Worm (Caenorhabditis elegans) whole organism, L4/young adult: ENCODE measurements around the gene F49A5.10.

Experiments
- W03F9.2 ChIP-seq: fragments of 150-350 bp; optimal IDR thresholded peaks from 2 replicates; lab custom pipeline; 2014; ENCODE audit warnings: missing biosample characterization, missing genetic modification characterization
- dao-5 ChIP-seq: sonication (generic microtip); optimal IDR thresholded peaks from 2 replicates; lab custom pipeline; 2016; ENCODE audit warnings: missing genotype, missing genetic modification characterization, moderate library complexity, missing compliant biosample characterization
- him-1 ChIP-seq: sonication (generic microtip); optimal IDR thresholded peaks from 2 replicates; lab custom pipeline; 2016; ENCODE audit warnings: missing genotype, missing genetic modification reagents, missing genetic modification characterization, missing compliant biosample characterization

ce11 chrV:16832865-16833264, 42.2 kb upstream of the F49A5.10 start, which contains the start of gene phy-3:
- no peak for TF ChIP-seq W03F9.2 (tag; lab: Kevin White, UChicago)
- no peak for TF ChIP-seq him-1 (tag; lab: Kevin White, UChicago)
- no peak for TF ChIP-seq dao-5
